Worm (Caenorhabditis elegans): ENCODE results near the gene D1014.7.

ce11 chrV:8157446-8157845 lies 39.4 kb downstream of the D1014.7 start, which contains the start of gene sul-2:
- TF ChIP-seq ztf-11 (tag; optimal IDR thresholded peaks at IDR 0.05) = no peak
- TF ChIP-seq pha-4 (tag; optimal IDR thresholded peaks at IDR 0.05) = no peak
- no peak for TF ChIP-seq ceh-39 (tag; optimal IDR thresholded peaks at IDR 0.05)
- no peak for TF ChIP-seq nhr-12 (tag; optimal IDR thresholded peaks at IDR 0.05)
- TF ChIP-seq nhr-2 (tag; optimal IDR thresholded peaks at IDR 0.05) = no peak
- TF ChIP-seq unc-39 (tag; optimal IDR thresholded peaks at IDR 0.05) = no peak
- TF ChIP-seq nhr-237 (tag; optimal IDR thresholded peaks at IDR 0.05) = no peak
- no peak for TF ChIP-seq elt-3 (tag; optimal IDR thresholded peaks at IDR 0.05)
- TF ChIP-seq zip-8 (tag; optimal IDR thresholded peaks at IDR 0.05) = no peak
- TF ChIP-seq lin-13 (tag; optimal IDR thresholded peaks at IDR 0.05) = no peak
- TF ChIP-seq mab-5 (tag; optimal IDR thresholded peaks at IDR 0.05) = no peak
- TF ChIP-seq ces-1 (GFP tag; optimal IDR thresholded peaks at IDR 0.05) = no peak
- TF ChIP-seq snpc-4 (tag; optimal IDR thresholded peaks at IDR 0.05) = no peak
